Fruit fly (Drosophila melanogaster) whole organism, embryonic: Measurements from ENCODE around the gene CG1307.

Experiments used
- Blimp-1 ChIP-seq: fragments of 200-800 bp; sonication (Bioruptor generic); optimal IDR thresholded peaks from 3 replicates; lab custom pipeline; 2018; ENCODE audit warnings: missing biosample characterization, missing genetic modification characterization, mild to moderate bottlenecking, moderate library complexity, missing genetic modification reagents
- CG14860 ChIP-seq: fragments of 200-800 bp; sonication (Bioruptor generic); IDR thresholded peaks from 3 replicates; pipeline ENCODE4 v1.3.6; 2022; ENCODE audit warnings: missing biosample characterization, missing genetic modification characterization; ENCODE audit not compliant: partially characterized antibody
- CG17568 ChIP-seq: fragments of 200-800 bp; sonication (Bioruptor generic); optimal IDR thresholded peaks from 2 replicates; lab custom pipeline; 2018; ENCODE audit warnings: missing biosample characterization, mild to moderate bottlenecking, missing genetic modification characterization, moderate library complexity
- CG18011 ChIP-seq: fragments of 200-800 bp; sonication (Bioruptor generic); optimal IDR thresholded peaks from 2 replicates; lab custom pipeline; 2017; ENCODE audit warnings: missing biosample characterization, missing genetic modification characterization, mild to moderate bottlenecking, moderate library complexity, missing genotype
- CG3163 ChIP-seq: fragments of 200-800 bp; sonication (Bioruptor generic); optimal IDR thresholded peaks from 3 replicates; lab custom pipeline; 2016; ENCODE audit warnings: missing biosample characterization, missing genetic modification characterization
- CG32772 ChIP-seq: fragments of 200-800 bp; sonication (Bioruptor generic); IDR thresholded peaks from 2 replicates; pipeline ENCODE4 v1.3.6; 2022; ENCODE audit warnings: missing biosample characterization, missing genetic modification characterization
- CG34422 ChIP-seq: fragments of 200-800 bp; sonication (Bioruptor generic); IDR thresholded peaks from 3 replicates; pipeline ENCODE4 v1.3.6; 2022; ENCODE audit warnings: missing biosample characterization, missing genetic modification characterization
- CG9215 ChIP-seq: fragments of 200-800 bp; sonication (Bioruptor generic); IDR thresholded peaks from 2 replicates; pipeline ENCODE4 v1.3.6; 2022; ENCODE audit warnings: missing biosample characterization, missing genetic modification characterization
- CG9727 ChIP-seq: fragments of 200-800 bp; sonication (Bioruptor generic); optimal IDR thresholded peaks from 3 replicates; lab custom pipeline; 2017; ENCODE audit warnings: missing biosample characterization, mild to moderate bottlenecking, missing genetic modification characterization
- Chrac-16 ChIP-seq: fragments of 200-800 bp; sonication (Bioruptor generic); optimal IDR thresholded peaks from 3 replicates; lab custom pipeline; 2016; ENCODE audit warnings: missing biosample characterization, missing genetic modification characterization
- D ChIP-seq, 2 experiments: fragments of 200-800 bp in 1 of 2; fragments of >200 bp in 1 of 2; sonication (Bioruptor generic) in 1 of 2; optimal IDR thresholded peaks; 2 replicates in 1 of 2; 3 replicates in 1 of 2; lab custom pipeline; 2017; ENCODE audit warnings: mild to moderate bottlenecking in 1 of 2, missing biosample characterization in 1 of 2, missing genetic modification characterization in 1 of 2, missing genetic modification reagents in 1 of 2
- Ets65A ChIP-seq: fragments of 200-800 bp; sonication (Bioruptor generic); peaks from one replicate; lab custom pipeline; 2016; ENCODE audit warnings: missing biosample characterization, missing genetic modification characterization
- HHEX ChIP-seq: fragments of 200-800 bp; sonication (Bioruptor generic); optimal IDR thresholded peaks from 3 replicates; lab custom pipeline; 2017; ENCODE audit warnings: missing biosample characterization, mild to moderate bottlenecking, missing genetic modification characterization, missing genetic modification reagents
- Hr39 ChIP-seq: fragments of >200 bp; optimal IDR thresholded peaks from 2 replicates; lab custom pipeline; 2017
- Myb ChIP-seq: fragments of 200-800 bp; sonication (Bioruptor generic); optimal IDR thresholded peaks from 2 replicates; lab custom pipeline; 2016; ENCODE audit warnings: missing biosample characterization, missing genetic modification characterization
- Optix ChIP-seq: fragments of 200-800 bp; sonication (Bioruptor generic); IDR thresholded peaks from 3 replicates; pipeline ENCODE4 v1.3.6; 2022; ENCODE audit warnings: missing biosample characterization, missing genetic modification characterization
- Ptx1 ChIP-seq: fragments of 200-800 bp; sonication (Bioruptor generic); IDR thresholded peaks from 2 replicates; pipeline ENCODE4 v1.3.6; 2022; ENCODE audit warnings: missing biosample characterization, missing genetic modification characterization
- Six4 ChIP-seq: fragments of 200-800 bp; sonication (Bioruptor generic); optimal IDR thresholded peaks from 2 replicates; lab custom pipeline; 2016; ENCODE audit warnings: missing biosample characterization, missing genetic modification characterization
- Tbp ChIP-seq: fragments of >200 bp; optimal IDR thresholded peaks from 2 replicates; lab custom pipeline; 2018; ENCODE audit warnings: missing biosample characterization, missing genetic modification characterization
- Xbp1 ChIP-seq: fragments of 200-800 bp; sonication (Bioruptor generic); optimal IDR thresholded peaks from 3 replicates; lab custom pipeline; 2016; ENCODE audit warnings: missing biosample characterization, mild to moderate bottlenecking, missing genetic modification characterization
- cg ChIP-seq: fragments of 200-800 bp; sonication (Bioruptor generic); optimal IDR thresholded peaks from 3 replicates; lab custom pipeline; 2019; ENCODE audit warnings: missing biosample characterization, mild to moderate bottlenecking, missing genetic modification characterization, moderate library complexity
- crol ChIP-seq: fragments of 200-800 bp; sonication (Bioruptor generic); IDR thresholded peaks from 2 replicates; pipeline ENCODE4 v1.3.6; 2022; ENCODE audit warnings: missing biosample characterization, missing genetic modification characterization
- dysf ChIP-seq: fragments of 200-800 bp; sonication (Bioruptor generic); IDR thresholded peaks from 3 replicates; pipeline ENCODE4 v1.3.6; 2022; ENCODE audit warnings: missing biosample characterization, missing genetic modification characterization
- gt ChIP-seq: fragments of 200-800 bp; sonication (Bioruptor generic); IDR thresholded peaks from 2 replicates; pipeline ENCODE4 v1.3.6; 2022; ENCODE audit warnings: missing biosample characterization, missing genetic modification characterization
- kni ChIP-seq: fragments of 200-800 bp; sonication (Bioruptor generic); optimal IDR thresholded peaks from 3 replicates; lab custom pipeline; 2017; ENCODE audit warnings: mild to moderate bottlenecking, missing biosample characterization, missing genetic modification reagents, missing genetic modification characterization
- mld ChIP-seq: fragments of 200-800 bp; sonication (Bioruptor generic); IDR thresholded peaks from 3 replicates; pipeline ENCODE4 v1.3.6; 2022; ENCODE audit warnings: missing biosample characterization, missing genetic modification characterization; ENCODE audit not compliant: partially characterized antibody
- org-1 ChIP-seq: fragments of 200-800 bp; sonication (Bioruptor generic); optimal IDR thresholded peaks from 2 replicates; lab custom pipeline; 2017; ENCODE audit warnings: missing biosample characterization, missing genetic modification characterization
- sens ChIP-seq: fragments of 200-800 bp; sonication (Bioruptor generic); peaks from one replicate; lab custom pipeline; 2016; ENCODE audit warnings: missing biosample characterization, missing genetic modification characterization
- sens-2 ChIP-seq: fragments of 200-800 bp; sonication (Bioruptor generic); IDR thresholded peaks from 2 replicates; pipeline ENCODE4 v1.3.6; 2022; ENCODE audit warnings: missing biosample characterization, missing genetic modification characterization
- slbo ChIP-seq: fragments of 200-800 bp; sonication (Bioruptor generic); IDR thresholded peaks from 2 replicates; pipeline ENCODE4 v1.3.6; 2022; ENCODE audit warnings: missing biosample characterization, missing genetic modification characterization
- vvl ChIP-seq: fragments of 200-800 bp; sonication (Bioruptor generic); IDR thresholded peaks from 2 replicates; pipeline ENCODE4 v1.3.6; 2022; ENCODE audit warnings: missing biosample characterization, missing genetic modification characterization
- zf30C ChIP-seq: fragments of 200-800 bp; sonication (Bioruptor generic); optimal IDR thresholded peaks from 3 replicates; lab custom pipeline; 2018; ENCODE audit warnings: missing biosample characterization, mild to moderate bottlenecking, missing genetic modification characterization
- zfh1 ChIP-seq: fragments of 200-800 bp; sonication (Bioruptor generic); IDR thresholded peaks from 3 replicates; pipeline ENCODE4 v1.3.6; 2022; ENCODE audit warnings: missing biosample characterization, missing genetic modification characterization

Gene CG1307

dm6 chr3R:6690139-6690538 is 32.9 kb upstream of the CG1307 start, which contains the start of gene Ccp84Af:
Gene Ccp84Af, minus strand, starts transcription at chr3R:6690239.
- TF ChIP-seq Ets65A (GFP tag; lab: Kevin White, UChicago): peak; percentile 64
- TF ChIP-seq CG18011 (GFP tag; lab: Kevin White, UChicago): no peak

dm6 chr3R:6688160-6688559 is 30.9 kb upstream of the CG1307 start:
- peak; percentile 78 for TF ChIP-seq Blimp-1 (GFP tag; lab: Kevin White, UChicago)
- no peak for TF ChIP-seq cg (GFP tag; lab: Kevin White, UChicago)
- TF ChIP-seq, all 482 proteins: peak for 1

- TF ChIP-seq Hr39 (lab: Kevin White, UChicago): peak; percentile 69
- TF ChIP-seq Optix (GFP tag; lab: Robert Waterston, UW): 0 out of 3 replicates have a peak, but pooled peaks have one; percentile 17
- TF ChIP-seq slbo (GFP tag; lab: Robert Waterston, UW): 0 out of 2 replicates have a peak, but pooled peaks have one; percentile 33
- no peak for TF ChIP-seq CG9727 (GFP tag; lab: Kevin White, UChicago)
- 0 out of 3 replicates have a peak, but pooled peaks have one; percentile 14 for TF ChIP-seq CG14860 (GFP tag; lab: Robert Waterston, UW)
- TF ChIP-seq CG32772: 0 out of 2 replicates have a peak, but pooled peaks have one; percentile 27
- TF ChIP-seq Ptx1 (GFP tag; lab: Robert Waterston, UW): 0 out of 2 replicates have a peak, but pooled peaks have one; percentile 17
- no peak for TF ChIP-seq Six4 (GFP tag; lab: Kevin White, UChicago)
- 0 out of 2 replicates have a peak, but pooled peaks have one; percentile 48 for TF ChIP-seq crol (GFP tag; lab: Robert Waterston, UW)
- TF ChIP-seq sens (GFP tag; lab: Kevin White, UChicago): no peak
- TF ChIP-seq CG34422 (GFP tag; lab: Robert Waterston, UW): 0 out of 3 replicates have a peak, but pooled peaks have one; percentile 8
Observed at dm6 chr3R:6687219-6687618, 30.0 kb upstream of the CG1307 start.

dm6 chr3R:6686428-6686827 is 29.2 kb upstream of the CG1307 start, which contains the start of gene Ccp84Ag:
Gene Ccp84Ag, plus strand, starts transcription at chr3R:6686728.
- no peak for TF ChIP-seq gt (GFP tag; lab: Robert Waterston, UW)
- TF ChIP-seq crol (GFP tag; lab: Robert Waterston, UW): peak; percentile 21; the same call in 1 of the 2 replicates
- TF ChIP-seq dysf: no peak
- TF ChIP-seq sens-2 (GFP tag; lab: Robert Waterston, UW): no peak
- no peak for TF ChIP-seq mld (GFP tag; lab: Robert Waterston, UW)
- TF ChIP-seq Xbp1 (GFP tag; lab: Kevin White, UChicago): no peak
- TF ChIP-seq zfh1 (GFP tag; lab: Robert Waterston, UW): no peak
- 0 out of 2 replicates have a peak, but pooled peaks have one; percentile 12 for TF ChIP-seq CG9215 (GFP tag; lab: Robert Waterston, UW)
- no peak for TF ChIP-seq HHEX (GFP tag; lab: Kevin White, UChicago)
- TF ChIP-seq Tbp: no peak
- TF ChIP-seq kni: peak; percentile 13
- TF ChIP-seq Myb (GFP tag; lab: Kevin White, UChicago): no peak
- TF ChIP-seq CG3163 (GFP tag; lab: Kevin White, UChicago): no peak
- TF ChIP-seq org-1 (GFP tag; lab: Kevin White, UChicago): no peak
- peak; percentile 40; the same call in 1 of the 2 replicates for TF ChIP-seq vvl (GFP tag; lab: Robert Waterston, UW)
- no peak for TF ChIP-seq CG17568
- TF ChIP-seq D (optimal IDR thresholded peaks at IDR 0.05; lab: Kevin White, UChicago): no peak
- TF ChIP-seq D (GFP tag; optimal IDR thresholded peaks at IDR 0.05; lab: Kevin White, UChicago): no peak
- no peak for TF ChIP-seq zf30C (GFP tag; lab: Kevin White, UChicago)
- peak; percentile 52 for TF ChIP-seq Ets65A (GFP tag; lab: Kevin White, UChicago)
- no peak for TF ChIP-seq CG34422 (GFP tag; lab: Robert Waterston, UW)
- TF ChIP-seq Chrac-16 (GFP tag; lab: Kevin White, UChicago): no peak
